Fruit fly (Drosophila melanogaster): ENCODE data around the gene Nt5a.
A peak's percentile ranks its signal among the peaks of the same experiment; 100 is the strongest.

Gene Nt5a

dm6 chr3L:1280890-1281622, 26.2 kb downstream of the Nt5a start (continued):
- TF ChIP-seq Chrac-16 (GFP tag; optimal IDR thresholded peaks at IDR 0.05), result no peak
- no peak for TF ChIP-seq CG1233 (GFP tag; optimal IDR thresholded peaks at IDR 0.05)
- no peak for TF ChIP-seq CTCF (GFP tag; optimal IDR thresholded peaks at IDR 0.05)
- TF ChIP-seq toy (GFP tag; IDR thresholded peaks at IDR 0.05), result no peak
- no peak for TF ChIP-seq sob (GFP tag; IDR thresholded peaks at IDR 0.05)
- no peak for TF ChIP-seq Bdp1 (GFP tag; optimal IDR thresholded peaks at IDR 0.05)
- TF ChIP-seq Ptx1 (GFP tag; IDR thresholded peaks at IDR 0.05), result 0 out of 2 replicates have a peak, but pooled peaks have one; percentile 12
- TF ChIP-seq D19B (GFP tag; optimal IDR thresholded peaks at IDR 0.05), result no peak
- TF ChIP-seq CG6272 (GFP tag; IDR thresholded peaks at IDR 0.05), result no peak

dm6 chr3L:1279685-1280084, 27.5 kb downstream of the Nt5a start:
- TF ChIP-seq CG3847 (GFP tag; IDR thresholded peaks at IDR 0.05) (0 out of 2 replicates have a peak, but pooled peaks have one; percentile 16), ssp (GFP tag; IDR thresholded peaks at IDR 0.05) (0 out of 2 replicates have a peak, but pooled peaks have one; percentile 11), CG2120 (GFP tag; optimal IDR thresholded peaks at IDR 0.05) (peak; percentile 17), CG8290 (GFP tag; optimal IDR thresholded peaks at IDR 0.05) (no peak), CG8290 (tag; optimal IDR thresholded peaks at IDR 0.05) (peak in 1 of 2 experiments; percentile 12), Side (GFP tag; optimal IDR thresholded peaks at IDR 0.05) (no peak), row (GFP tag; IDR thresholded peaks at IDR 0.05) (peak; percentile 30; the same call in 1 of the 3 replicates), dysf (GFP tag; IDR thresholded peaks at IDR 0.05) (peak; percentile 28; the same call in 1 of the 3 replicates), otp (GFP tag; IDR thresholded peaks at IDR 0.05) (no peak), CG10267 (tag; optimal IDR thresholded peaks at IDR 0.05) (no peak), CG17361 (GFP tag; IDR thresholded peaks at IDR 0.05) (no peak), E2f2 (GFP tag; IDR thresholded peaks at IDR 0.05) (no peak), Med (GFP tag) (peak; percentile 19), lmd (GFP tag; IDR thresholded peaks at IDR 0.05) (0 out of 2 replicates have a peak, but pooled peaks have one; percentile 9), CG33557 (GFP tag; optimal IDR thresholded peaks at IDR 0.05) (no peak), Drgx (GFP tag; IDR thresholded peaks at IDR 0.05) (peak; percentile 26; the same call in 1 of the 2 replicates), Dll (GFP tag; IDR thresholded peaks at IDR 0.05; ENCODE audit: partially characterized antibody) (no peak)

DNA sequence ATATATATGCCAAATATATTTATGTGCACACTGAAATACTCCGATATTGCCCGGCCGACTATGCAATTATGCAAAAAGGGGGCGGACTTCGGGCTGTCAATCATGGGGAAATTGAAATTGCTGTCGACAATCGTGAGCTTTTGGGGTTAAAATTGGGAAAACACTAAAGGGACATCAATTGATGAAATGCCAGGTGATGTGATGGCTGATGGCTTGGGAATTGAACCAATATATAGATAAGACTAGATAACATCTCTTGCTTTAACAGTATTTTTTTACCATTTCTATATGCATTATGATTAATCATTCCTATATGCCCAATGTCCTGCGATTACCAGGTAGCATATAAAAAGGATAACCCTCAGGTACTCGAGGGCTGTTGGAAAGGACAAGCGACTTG, 29.3 kb downstream of the Nt5a start:
- TF ChIP-seq ranshi (GFP tag; IDR thresholded peaks at IDR 0.05), result no peak
- TF ChIP-seq stc (GFP tag; IDR thresholded peaks at IDR 0.05), result no peak
- TF ChIP-seq TFAM (GFP tag; optimal IDR thresholded peaks at IDR 0.05), result no peak
- no peak for TF ChIP-seq CG14860 (GFP tag; IDR thresholded peaks at IDR 0.05; ENCODE audit: partially characterized antibody)
- TF ChIP-seq CG10147 (GFP tag; optimal IDR thresholded peaks at IDR 0.05), result no peak
- TF ChIP-seq Hey (tag; optimal IDR thresholded peaks at IDR 0.05), result no peak
- no peak for TF ChIP-seq peb (GFP tag; IDR thresholded peaks at IDR 0.05)
- no peak for TF ChIP-seq her (GFP tag; optimal IDR thresholded peaks at IDR 0.05)
- no peak for TF ChIP-seq crc (GFP tag; optimal IDR thresholded peaks at IDR 0.05)

- TF ChIP-seq CG8944 (GFP tag; optimal IDR thresholded peaks at IDR 0.05), result no peak
- no peak for TF ChIP-seq CG18599 (GFP tag; optimal IDR thresholded peaks at IDR 0.05)
- peak; percentile 34; the same call in 1 of the 2 replicates for TF ChIP-seq ranshi (GFP tag; IDR thresholded peaks at IDR 0.05)
- TF ChIP-seq CkIIα-i1 (GFP tag; IDR thresholded peaks at IDR 0.05), result no peak
- no peak for TF ChIP-seq p53 (GFP tag; optimal IDR thresholded peaks at IDR 0.05)
- peak; percentile 91 for TF ChIP-seq Deaf1 (tag; optimal IDR thresholded peaks at IDR 0.05)
- TF ChIP-seq CG16779 (GFP tag; IDR thresholded peaks at IDR 0.05), result 0 out of 2 replicates have a peak, but pooled peaks have one; percentile 16
- no peak for TF ChIP-seq CG15011 (GFP tag; optimal IDR thresholded peaks at IDR 0.05)
- 0 out of 3 replicates have a peak, but pooled peaks have one; percentile 15 for TF ChIP-seq HLH4C (GFP tag; IDR thresholded peaks at IDR 0.05; ENCODE audit: partially characterized antibody)
- TF ChIP-seq CG13894 (tag; optimal IDR thresholded peaks at IDR 0.05), result peak; percentile 19
- TF ChIP-seq chinmo (GFP tag; IDR thresholded peaks at IDR 0.05; ENCODE audit: partially characterized antibody), result 0 out of 4 replicates have a peak, but pooled peaks have one; percentile 35
- peak; percentile 67 for TF ChIP-seq Med (GFP tag)
- peak; percentile 31 for TF ChIP-seq sd (tag; optimal IDR thresholded peaks at IDR 0.05)
- TF ChIP-seq ewg (GFP tag; optimal IDR thresholded peaks at IDR 0.05), result peak; percentile 53
- no peak for TF ChIP-seq CG17568 (GFP tag; optimal IDR thresholded peaks at IDR 0.05)
Observed at dm6 chr3L:1275767-1276166, 31.5 kb downstream of the Nt5a start, which contains the start of gene CG32333. TSS of gene CG32333 (plus strand) at chr3L:1275956.
